Fruit fly (Drosophila melanogaster) whole organism, embryonic: Measurements from ENCODE around the gene Tsp29Fb.

Experiments used
- ATbp ChIP-seq: fragments of 200-800 bp; sonication (Bioruptor generic); optimal IDR thresholded peaks from 2 replicates; lab custom pipeline; 2017; ENCODE audit warnings: missing biosample characterization, mild to moderate bottlenecking, missing genetic modification characterization, missing genetic modification reagents
- Asciz ChIP-seq: fragments of 200-800 bp; sonication (Bioruptor generic); optimal IDR thresholded peaks from 2 replicates; lab custom pipeline; 2017; ENCODE audit warnings: missing biosample characterization, mild to moderate bottlenecking, missing genetic modification characterization, missing genetic modification reagents
- Awh ChIP-seq: fragments of 200-800 bp; sonication (Bioruptor generic); IDR thresholded peaks from 2 replicates; pipeline ENCODE4, ENCODE4 v1.3.6; 2022; ENCODE audit warnings: missing biosample characterization, missing genetic modification characterization
- CG13123 ChIP-seq: fragments of 200-800 bp; sonication (Bioruptor generic); optimal IDR thresholded peaks from 2 replicates; lab custom pipeline; 2016; ENCODE audit warnings: missing biosample characterization, missing genetic modification characterization
- CG14667 ChIP-seq: fragments of 200-800 bp; sonication (Bioruptor generic); IDR thresholded peaks from 2 replicates; pipeline ENCODE4 v1.3.6; 2022; ENCODE audit warnings: missing biosample characterization, missing genetic modification characterization
- CG15269 ChIP-seq: fragments of 200-800 bp; sonication (Bioruptor generic); optimal IDR thresholded peaks from 2 replicates; lab custom pipeline; 2018; ENCODE audit warnings: missing biosample characterization, mild to moderate bottlenecking, missing genetic modification characterization, moderate library complexity
- CG17802 ChIP-seq: fragments of 200-800 bp; sonication (Bioruptor generic); optimal IDR thresholded peaks from 2 replicates; lab custom pipeline; 2018; ENCODE audit warnings: missing biosample characterization, mild to moderate bottlenecking, missing genetic modification characterization, moderate library complexity
- CG18011 ChIP-seq: fragments of 200-800 bp; sonication (Bioruptor generic); optimal IDR thresholded peaks from 2 replicates; lab custom pipeline; 2017; ENCODE audit warnings: missing biosample characterization, missing genetic modification characterization, mild to moderate bottlenecking, moderate library complexity, missing genotype
- CG18262 ChIP-seq: fragments of 200-800 bp; optimal IDR thresholded peaks from 3 replicates; lab custom pipeline; 2019; ENCODE audit warnings: missing biosample characterization, mild to moderate bottlenecking, missing genetic modification characterization, moderate library complexity
- CG2889 ChIP-seq: fragments of 200-800 bp; sonication (Bioruptor generic); IDR thresholded peaks from 3 replicates; pipeline ENCODE4 v1.3.6; 2022; ENCODE audit warnings: missing biosample characterization, missing genetic modification characterization
- CG30431 ChIP-seq: fragments of 200-800 bp; sonication (Bioruptor generic); optimal IDR thresholded peaks from 2 replicates; lab custom pipeline; 2017; ENCODE audit warnings: missing biosample characterization, missing genetic modification characterization
- CG31388 ChIP-seq: fragments of 200-800 bp; sonication (Bioruptor generic); optimal IDR thresholded peaks from 2 replicates; lab custom pipeline; 2016; ENCODE audit warnings: missing biosample characterization, missing genetic modification characterization
- CG7745 ChIP-seq: fragments of 200-800 bp; sonication (Bioruptor generic); optimal IDR thresholded peaks from 2 replicates; lab custom pipeline; 2018; ENCODE audit warnings: missing biosample characterization, mild to moderate bottlenecking, missing genetic modification characterization, moderate library complexity
- CG7963 ChIP-seq: fragments of 200-800 bp; sonication (Bioruptor generic); IDR thresholded peaks from 3 replicates; pipeline ENCODE4 v1.3.6; 2022; ENCODE audit warnings: missing biosample characterization, missing genetic modification characterization; ENCODE audit not compliant: partially characterized antibody
- CG8089 ChIP-seq: fragments of 200-800 bp; sonication (Bioruptor generic); optimal IDR thresholded peaks from 3 replicates; lab custom pipeline; 2016; ENCODE audit warnings: missing biosample characterization, missing genetic modification characterization
- D19A ChIP-seq: fragments of 200-800 bp; optimal IDR thresholded peaks from 3 replicates; lab custom pipeline; 2019; ENCODE audit warnings: missing biosample characterization, mild to moderate bottlenecking, missing genetic modification characterization, moderate library complexity
- Doc2 ChIP-seq: fragments of 200-800 bp; sonication (Bioruptor generic); IDR thresholded peaks from 2 replicates; pipeline ENCODE4 v1.3.6; 2022; ENCODE audit warnings: missing biosample characterization, missing genetic modification characterization
- E2f1 ChIP-seq: fragments of 200-800 bp; sonication (Bioruptor generic); IDR thresholded peaks from 2 replicates; pipeline ENCODE4 v1.3.6; 2022; ENCODE audit warnings: missing biosample characterization, missing genetic modification characterization
- Ets65A ChIP-seq: fragments of 200-800 bp; sonication (Bioruptor generic); peaks from one replicate; lab custom pipeline; 2016; ENCODE audit warnings: missing biosample characterization, missing genetic modification characterization
- GATAe ChIP-seq: fragments of 200-800 bp; sonication (Bioruptor generic); conservative IDR thresholded peaks from 2 replicates; pipeline ENCODE4 v1.3.6; 2022; ENCODE audit warnings: missing biosample characterization, missing genetic modification characterization
- HLHmδ ChIP-seq: fragments of 200-800 bp; sonication (Bioruptor generic); optimal IDR thresholded peaks from 2 replicates; lab custom pipeline; 2018; ENCODE audit warnings: missing biosample characterization, mild to moderate bottlenecking, missing genetic modification characterization, moderate library complexity
- Hey ChIP-seq: fragments of 200-800 bp; sonication (Bioruptor generic); optimal IDR thresholded peaks from 3 replicates; lab custom pipeline; 2018; ENCODE audit warnings: missing biosample characterization, mild to moderate bottlenecking, missing genetic modification characterization
- Jarid2 ChIP-seq: fragments of 200-800 bp; sonication (Bioruptor generic); optimal IDR thresholded peaks from 3 replicates; lab custom pipeline; 2017; ENCODE audit warnings: mild to moderate bottlenecking, missing biosample characterization, missing genetic modification reagents, missing genetic modification characterization
- Med ChIP-seq: fragments of 200-800 bp; sonication (Bioruptor generic); peaks from one replicate; lab custom pipeline; 2016; ENCODE audit warnings: missing biosample characterization, missing genetic modification characterization, mild to moderate bottlenecking, inconsistent platforms, moderate library complexity
- Mes4 ChIP-seq: fragments of 200-800 bp; sonication (Bioruptor generic); optimal IDR thresholded peaks from 2 replicates; lab custom pipeline; 2016; ENCODE audit warnings: missing biosample characterization, missing genetic modification characterization
- NK7.1 ChIP-seq: fragments of 200-800 bp; sonication (Bioruptor generic); optimal IDR thresholded peaks from 3 replicates; lab custom pipeline; 2016; ENCODE audit warnings: missing biosample characterization, missing genetic modification characterization
- Nf-YC ChIP-seq: fragments of 200-800 bp; optimal IDR thresholded peaks from 3 replicates; lab custom pipeline; 2019; ENCODE audit warnings: missing biosample characterization, mild to moderate bottlenecking, missing genetic modification characterization, moderate library complexity
- Optix ChIP-seq: fragments of 200-800 bp; sonication (Bioruptor generic); IDR thresholded peaks from 3 replicates; pipeline ENCODE4 v1.3.6; 2022; ENCODE audit warnings: missing biosample characterization, missing genetic modification characterization
- Scr ChIP-seq: fragments of 200-800 bp; sonication (Bioruptor generic); IDR thresholded peaks from 2 replicates; pipeline ENCODE4 v1.3.6; 2022; ENCODE audit warnings: missing biosample characterization, missing genetic modification characterization; ENCODE audit not compliant: partially characterized antibody
- Sry-δ ChIP-seq: fragments of 200-800 bp; sonication (Bioruptor generic); optimal IDR thresholded peaks from 2 replicates; lab custom pipeline; 2016; ENCODE audit warnings: missing biosample characterization, missing genetic modification characterization
- Usf ChIP-seq: fragments of 200-800 bp; sonication (Bioruptor generic); optimal IDR thresholded peaks from 2 replicates; lab custom pipeline; 2017; ENCODE audit warnings: missing genotype, missing biosample characterization, missing genetic modification characterization
- ap ChIP-seq: fragments of 200-800 bp; sonication (Bioruptor generic); IDR thresholded peaks from 2 replicates; pipeline ENCODE4 v1.3.6; 2022; ENCODE audit warnings: missing biosample characterization, missing genetic modification characterization
- bab2 ChIP-seq: fragments of 200-800 bp; sonication (Bioruptor generic); optimal IDR thresholded peaks from 2 replicates; lab custom pipeline; 2016; ENCODE audit warnings: missing biosample characterization, missing genetic modification characterization
- cas ChIP-seq: fragments of 200-800 bp; sonication (Bioruptor generic); IDR thresholded peaks from 2 replicates; pipeline ENCODE4 v1.3.6; 2022; ENCODE audit warnings: missing biosample characterization, missing genetic modification characterization
- chn ChIP-seq: fragments of 200-800 bp; sonication (Bioruptor generic); optimal IDR thresholded peaks from 2 replicates; lab custom pipeline; 2016; ENCODE audit warnings: missing biosample characterization, missing genetic modification characterization
- crc ChIP-seq: fragments of 200-800 bp; sonication (Bioruptor generic); optimal IDR thresholded peaks from 2 replicates; lab custom pipeline; 2016; ENCODE audit warnings: missing biosample characterization, missing genetic modification characterization
- fu2 ChIP-seq: fragments of 200-800 bp; sonication (Bioruptor generic); optimal IDR thresholded peaks from 2 replicates; lab custom pipeline; 2016; ENCODE audit warnings: missing biosample characterization, missing genetic modification characterization
- gem ChIP-seq: fragments of 200-800 bp; sonication (Bioruptor generic); optimal IDR thresholded peaks from 2 replicates; lab custom pipeline; 2019; ENCODE audit warnings: missing biosample characterization, mild to moderate bottlenecking, missing genetic modification characterization, moderate library complexity
- grn ChIP-seq: fragments of 200-800 bp; sonication (Bioruptor generic); optimal IDR thresholded peaks from 3 replicates; lab custom pipeline; 2017; ENCODE audit warnings: missing biosample characterization, missing genetic modification characterization
- kah ChIP-seq: fragments of 200-800 bp; sonication (Bioruptor generic); optimal IDR thresholded peaks from 2 replicates; lab custom pipeline; 2018; ENCODE audit warnings: missing biosample characterization, mild to moderate bottlenecking, missing genetic modification characterization
- luna ChIP-seq: fragments of 200-800 bp; sonication (Bioruptor generic); optimal IDR thresholded peaks from 2 replicates; lab custom pipeline; 2016; ENCODE audit warnings: missing biosample characterization, missing genetic modification characterization
- otp ChIP-seq: fragments of 200-800 bp; sonication (Bioruptor generic); IDR thresholded peaks from 3 replicates; pipeline ENCODE4, ENCODE4 v1.3.6; 2022; ENCODE audit warnings: missing biosample characterization, missing genetic modification characterization
- phol ChIP-seq: fragments of 200-800 bp; sonication (Bioruptor generic); optimal IDR thresholded peaks from 3 replicates; lab custom pipeline; 2018; ENCODE audit warnings: missing biosample characterization, mild to moderate bottlenecking, missing genetic modification characterization, moderate library complexity
- sisA ChIP-seq: fragments of 200-800 bp; sonication (Bioruptor generic); IDR thresholded peaks from 2 replicates; pipeline ENCODE4 v1.3.6; 2022; ENCODE audit warnings: missing biosample characterization, missing genetic modification characterization
- slbo ChIP-seq: fragments of 200-800 bp; sonication (Bioruptor generic); IDR thresholded peaks from 2 replicates; pipeline ENCODE4 v1.3.6; 2022; ENCODE audit warnings: missing biosample characterization, missing genetic modification characterization
- slou ChIP-seq: fragments of 200-800 bp; sonication (Bioruptor generic); optimal IDR thresholded peaks from 3 replicates; lab custom pipeline; 2016; ENCODE audit warnings: missing biosample characterization, missing genetic modification characterization
- stwl ChIP-seq: fragments of 200-800 bp; sonication (Bioruptor generic); optimal IDR thresholded peaks from 3 replicates; lab custom pipeline; 2018; ENCODE audit warnings: missing biosample characterization, mild to moderate bottlenecking, missing genetic modification characterization, moderate library complexity
- tgo ChIP-seq: fragments of 200-800 bp; sonication (Bioruptor generic); IDR thresholded peaks from 3 replicates; pipeline ENCODE4 v1.3.6; 2022; ENCODE audit warnings: missing biosample characterization, missing genetic modification characterization
- twi ChIP-seq: fragments of 200-800 bp; optimal IDR thresholded peaks from 2 replicates; lab custom pipeline; 2019; ENCODE audit warnings: missing biosample characterization, mild to moderate bottlenecking, missing genetic modification characterization, moderate library complexity
- vfl ChIP-seq: fragments of 200-800 bp; sonication (Bioruptor generic); optimal IDR thresholded peaks from 2 replicates; lab custom pipeline; 2016; ENCODE audit warnings: missing biosample characterization, missing genetic modification characterization

Gene Tsp29Fb

DNA sequence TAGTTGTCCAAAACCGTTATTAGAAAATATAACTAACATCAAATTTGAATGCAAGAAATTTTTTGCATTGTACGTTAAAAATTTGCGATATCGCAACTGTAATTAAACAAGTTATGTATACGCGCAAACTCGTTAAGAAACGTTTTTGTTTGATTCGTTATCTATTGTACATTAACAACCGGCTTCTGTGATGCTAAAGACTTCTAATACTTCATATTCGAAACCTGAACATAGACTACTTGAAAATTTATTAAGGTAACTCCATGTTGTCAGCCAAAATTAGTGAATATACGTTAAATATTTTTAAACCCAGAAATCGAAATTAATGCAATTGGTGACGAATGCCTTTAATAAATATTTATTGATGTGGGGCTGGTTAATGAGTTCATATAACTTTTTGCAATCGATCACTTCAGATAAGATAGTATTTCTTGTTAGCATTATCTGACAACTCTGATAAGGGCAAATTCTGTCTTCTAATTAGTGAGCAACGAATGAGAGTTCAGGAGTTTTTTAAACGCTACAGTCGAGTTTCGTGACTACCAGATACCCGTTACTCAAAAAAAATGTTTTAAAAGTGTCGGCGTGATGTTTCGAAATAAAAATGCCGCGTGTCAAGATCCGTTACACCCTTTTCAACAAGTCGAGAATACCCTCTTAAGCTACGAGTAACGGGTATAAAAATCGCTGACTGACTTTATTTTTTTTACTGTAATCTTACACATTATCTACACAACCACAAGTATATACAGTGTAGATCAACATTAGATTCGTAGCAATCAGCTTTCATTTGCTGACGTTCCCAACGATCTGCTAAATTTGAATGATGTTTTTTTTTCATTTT is 15.2 kb downstream of the Tsp29Fb start (continued):
- TF ChIP-seq phol (peak; percentile 35), Hey (tag; lab: Kevin White, UChicago) (no peak), ap (GFP tag; lab: Robert Waterston, UW) (no peak), grn (peak; percentile 51), cas (GFP tag; lab: Robert Waterston, UW) (no peak), otp (GFP tag; lab: Robert Waterston, UW) (peak; percentile 38; the same call in 1 of the 3 replicates), CG31388 (GFP tag; lab: Kevin White, UChicago) (no peak), CG18262 (tag; lab: Kevin White, UChicago) (peak; percentile 37), luna (GFP tag; lab: Kevin White, UChicago) (no peak), NK7.1 (GFP tag; lab: Kevin White, UChicago) (no peak), crc (no peak), CG7745 (tag; lab: Kevin White, UChicago) (no peak), CG30431 (GFP tag; lab: Kevin White, UChicago) (no peak), CG15269 (tag; lab: Kevin White, UChicago) (peak; percentile 39), gem (tag; lab: Kevin White, UChicago) (peak; percentile 61), vfl (no peak), Asciz (GFP tag; lab: Kevin White, UChicago) (no peak), Nf-YC (tag; lab: Kevin White, UChicago) (no peak), D19A (tag; lab: Kevin White, UChicago) (no peak), fu2 (GFP tag; lab: Kevin White, UChicago) (peak; percentile 9), slbo (GFP tag; lab: Robert Waterston, UW) (peak; percentile 71), stwl (peak; percentile 87), CG13123 (GFP tag; lab: Kevin White, UChicago) (no peak), CG8089 (GFP tag; lab: Kevin White, UChicago) (no peak), slou (GFP tag; lab: Kevin White, UChicago) (no peak), GATAe (GFP tag; lab: Robert Waterston, UW) (peak; percentile 44; the same call in 1 of the 2 replicates), bab2 (GFP tag; lab: Kevin White, UChicago) (peak; percentile 40), CG17802 (tag; lab: Kevin White, UChicago) (no peak), Awh (no peak), sisA (GFP tag; lab: Robert Waterston, UW) (no peak), CG2889 (GFP tag; lab: Robert Waterston, UW) (no peak), Mes4 (GFP tag; lab: Kevin White, UChicago) (peak; percentile 30), Sry-δ (GFP tag; lab: Kevin White, UChicago) (peak; percentile 10), Scr (GFP tag; lab: Robert Waterston, UW) (peak; percentile 51; the same call in 1 of the 2 replicates), Doc2 (GFP tag; lab: Robert Waterston, UW) (no peak), Usf (GFP tag; lab: Kevin White, UChicago) (no peak), kah (no peak), tgo (GFP tag; lab: Robert Waterston, UW) (peak; percentile 52; the same call in 2 of the 3 replicates), Ets65A (GFP tag; lab: Kevin White, UChicago) (peak; percentile 94), ATbp (peak; percentile 14), HLHmδ (GFP tag; lab: Kevin White, UChicago) (no peak), Optix (0 out of 3 replicates have a peak, but pooled peaks have one; percentile 26), Med (GFP tag; lab: Kevin White, UChicago) (peak; percentile 93), CG14667 (GFP tag; lab: Robert Waterston, UW) (no peak), CG7963 (GFP tag; lab: Robert Waterston, UW) (0 out of 3 replicates have a peak, but pooled peaks have one; percentile 18), chn (peak; percentile 64), CG18011 (GFP tag; lab: Kevin White, UChicago) (peak; percentile 97), twi (tag; lab: Kevin White, UChicago) (no peak), E2f1 (GFP tag; lab: Robert Waterston, UW) (peak; percentile 34; the same call in 1 of the 2 replicates), Jarid2 (GFP tag; lab: Kevin White, UChicago) (peak; percentile 16)
